Fruit fly (Drosophila melanogaster): Measurements from ENCODE around the gene CG43843.

The CG43843 gene

DNA sequence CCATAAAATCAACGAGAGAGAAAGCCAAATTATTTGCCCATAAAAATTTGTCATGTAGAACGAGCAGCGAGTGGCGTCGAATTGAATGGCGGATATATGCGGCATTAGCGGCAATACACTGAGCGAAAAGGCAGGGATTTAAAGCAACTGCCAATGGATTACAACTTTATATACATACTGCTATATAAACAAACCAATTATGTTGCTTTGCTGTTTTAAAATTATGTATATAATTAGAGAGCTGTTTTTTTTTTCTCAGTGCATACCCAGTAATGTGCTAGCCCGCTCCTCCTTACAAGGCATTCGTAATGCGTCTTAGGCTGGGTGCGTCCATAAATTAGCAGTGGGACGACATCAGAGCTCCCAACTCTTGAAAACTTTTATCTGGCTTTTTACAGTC lies 7.7 kb upstream of the CG43843 start (continued):
- TF ChIP-seq Dip2 (GFP tag; IDR thresholded peaks at IDR 0.05) (no peak), CG13424 (tag; optimal IDR thresholded peaks at IDR 0.05) (peak; percentile 13), Asciz (GFP tag; optimal IDR thresholded peaks at IDR 0.05) (no peak), Med (GFP tag) (peak; percentile 86), cwo (GFP tag; optimal IDR thresholded peaks at IDR 0.05) (peak; percentile 46), CG4820 (GFP tag; optimal IDR thresholded peaks at IDR 0.05) (no peak), Atf6 (GFP tag; IDR thresholded peaks at IDR 0.05) (peak; percentile 42), p53 (GFP tag; optimal IDR thresholded peaks at IDR 0.05) (no peak), grau (tag; optimal IDR thresholded peaks at IDR 0.05) (no peak), repo (GFP tag; optimal IDR thresholded peaks at IDR 0.05) (no peak), CG1647 (GFP tag; optimal IDR thresholded peaks at IDR 0.05) (no peak), Ets97D (GFP tag; optimal IDR thresholded peaks at IDR 0.05) (no peak), tin (GFP tag; optimal IDR thresholded peaks at IDR 0.05) (peak; percentile 23), z (GFP tag; IDR thresholded peaks at IDR 0.05) (no peak), Sox100B (GFP tag; optimal IDR thresholded peaks at IDR 0.05) (no peak), CG42726 (GFP tag; IDR thresholded peaks at IDR 0.05; ENCODE audit: partially characterized antibody) (no peak), TFAM (GFP tag; optimal IDR thresholded peaks at IDR 0.05) (no peak), Bteb2 (GFP tag; optimal IDR thresholded peaks at IDR 0.05) (no peak), Side (GFP tag; optimal IDR thresholded peaks at IDR 0.05) (no peak), slou (GFP tag; optimal IDR thresholded peaks at IDR 0.05) (no peak), CG1792 (GFP tag; optimal IDR thresholded peaks at IDR 0.05) (no peak), dan (GFP tag; IDR thresholded peaks at IDR 0.05) (no peak), CG8765 (GFP tag; IDR thresholded peaks at IDR 0.05) (no peak), ato (GFP tag; IDR thresholded peaks at IDR 0.05; ENCODE audit: partially characterized antibody) (no peak), B-H1 (GFP tag; IDR thresholded peaks at IDR 0.05) (no peak), gem (tag; optimal IDR thresholded peaks at IDR 0.05) (peak; percentile 36), amos (GFP tag; IDR thresholded peaks at IDR 0.05; ENCODE audit: partially characterized antibody) (no peak), CG7271 (tag; optimal IDR thresholded peaks at IDR 0.05) (no peak), CG15269 (tag; optimal IDR thresholded peaks at IDR 0.05) (peak; percentile 26), CG10979 (tag; optimal IDR thresholded peaks at IDR 0.05) (no peak), Nf-YA (GFP tag; IDR thresholded peaks at IDR 0.05) (no peak), Ravus (GFP tag; IDR thresholded peaks at IDR 0.05) (no peak), fu2 (GFP tag; optimal IDR thresholded peaks at IDR 0.05) (no peak), CG3281 (GFP tag; optimal IDR thresholded peaks at IDR 0.05) (peak; percentile 32), CG12155 (GFP tag; optimal IDR thresholded peaks at IDR 0.05) (no peak), Dip3 (GFP tag; optimal IDR thresholded peaks at IDR 0.05) (no peak), Awh (GFP tag; IDR thresholded peaks at IDR 0.05) (no peak), BtbVII (GFP tag; optimal IDR thresholded peaks at IDR 0.05) (no peak), klu (GFP tag; IDR thresholded peaks at IDR 0.05) (0 out of 2 replicates have a peak, but pooled peaks have one; percentile 20), CG4360 (GFP tag; IDR thresholded peaks at IDR 0.05) (no peak), yki (optimal IDR thresholded peaks at IDR 0.05) (no peak), Dref (GFP tag; IDR thresholded peaks at IDR 0.05) (no peak), zen (tag; optimal IDR thresholded peaks at IDR 0.05) (no peak), hb (GFP tag; IDR thresholded peaks at IDR 0.05; ENCODE audit: partially characterized antibody) (no peak), zfh1 (GFP tag; IDR thresholded peaks at IDR 0.05) (no peak), sc (optimal IDR thresholded peaks at IDR 0.05) (no peak), sc (GFP tag; optimal IDR thresholded peaks at IDR 0.05) (no peak), CG6689 (GFP tag; IDR thresholded peaks at IDR 0.05) (no peak), Chrac-16 (GFP tag; optimal IDR thresholded peaks at IDR 0.05) (no peak), Oli (tag; optimal IDR thresholded peaks at IDR 0.05) (peak; percentile 17), ab (GFP tag; optimal IDR thresholded peaks at IDR 0.05) (no peak), CG9609 (GFP tag; optimal IDR thresholded peaks at IDR 0.05) (no peak), CG9817 (tag; optimal IDR thresholded peaks at IDR 0.05) (no peak)
